Fruit fly (Drosophila melanogaster): ENCODE measurements around the gene CG14658.

DNA sequence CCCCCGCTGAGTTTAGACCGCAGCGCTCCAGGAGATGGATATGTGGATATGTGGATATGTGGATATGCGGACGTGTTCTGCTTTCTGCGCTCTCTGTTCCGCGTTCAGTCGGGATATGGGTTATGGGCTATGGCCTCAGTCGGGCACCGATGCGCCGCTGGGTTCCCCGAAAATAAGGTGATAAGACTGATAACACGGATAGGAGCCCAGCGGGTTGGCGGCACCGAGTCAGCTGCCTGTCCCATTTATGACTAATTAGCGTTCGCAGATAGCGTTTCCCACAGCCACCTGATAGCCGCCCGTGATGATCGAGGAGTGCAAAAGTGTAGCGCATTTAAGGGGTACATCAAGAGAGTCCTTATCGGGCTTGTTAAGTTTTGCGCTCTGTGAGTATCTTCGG lies 35.8 kb upstream of the CG14658 start:
- no peak for TF ChIP-seq Hr96 (GFP tag; optimal IDR thresholded peaks at IDR 0.05)
- no peak for TF ChIP-seq CG7101 (tag; optimal IDR thresholded peaks at IDR 0.05)
- TF ChIP-seq cic (GFP tag; optimal IDR thresholded peaks at IDR 0.05): no peak
- TF ChIP-seq CG7045 (GFP tag; optimal IDR thresholded peaks at IDR 0.05): no peak
- TF ChIP-seq ovo (GFP tag; optimal IDR thresholded peaks at IDR 0.05): no peak
- no peak for TF ChIP-seq kay (GFP tag; ENCODE audit: borderline replicate concordance)
- TF ChIP-seq Crg-1 (GFP tag; optimal IDR thresholded peaks at IDR 0.05): no peak
- TF ChIP-seq Mnt (GFP tag; optimal IDR thresholded peaks at IDR 0.05): no peak
- TF ChIP-seq Clk (GFP tag; optimal IDR thresholded peaks at IDR 0.05): no peak
- TF ChIP-seq CG11617 (GFP tag; optimal IDR thresholded peaks at IDR 0.05): no peak
- no peak for TF ChIP-seq bab1 (GFP tag; optimal IDR thresholded peaks at IDR 0.05)
- no peak for TF ChIP-seq CG14711 (tag; optimal IDR thresholded peaks at IDR 0.05)
- TF ChIP-seq tj (GFP tag; optimal IDR thresholded peaks at IDR 0.05): no peak
- no peak for TF ChIP-seq CG5204 (GFP tag; optimal IDR thresholded peaks at IDR 0.05)

All from whole organism, adult.